Worm (Caenorhabditis elegans) whole organism, early embryonic: ENCODE results near the gene tag-241.

Experiments
- B0310.2 ChIP-seq: sonication (generic microtip); optimal IDR thresholded peaks from 2 replicates; lab custom pipeline; 2016; ENCODE audit warnings: mild to moderate bottlenecking, missing genetic modification characterization, missing compliant biosample characterization
- F13C5.2 ChIP-seq: sonication (generic microtip); optimal IDR thresholded peaks from 2 replicates; lab custom pipeline; 2017; ENCODE audit warnings: mild to moderate bottlenecking, missing genetic modification characterization, inconsistent platforms, missing compliant biosample characterization
- aly-1 ChIP-seq: sonication (generic microtip); optimal IDR thresholded peaks from 2 replicates; lab custom pipeline; 2016; ENCODE audit warnings: missing genetic modification characterization, missing compliant biosample characterization
- ama-1 ChIP-seq: fragments of 150-350 bp; optimal IDR thresholded peaks from 2 replicates; lab custom pipeline; 2014
- ets-7 ChIP-seq: sonication (generic microtip); optimal IDR thresholded peaks from 2 replicates; lab custom pipeline; 2016; ENCODE audit warnings: missing genotype, missing genetic modification characterization, missing compliant biosample characterization
- flt-1 ChIP-seq: fragments of 200-800 bp; sonication (Bioruptor generic); IDR thresholded peaks from 2 replicates; pipeline ENCODE4 v1.3.6; 2022; ENCODE audit warnings: missing genetic modification characterization, missing compliant biosample characterization
- hmbx-1 ChIP-seq: sonication (generic microtip); optimal IDR thresholded peaks from 2 replicates; lab custom pipeline; 2016; ENCODE audit warnings: mild to moderate bottlenecking, missing genetic modification characterization, missing compliant biosample characterization
- hnd-1 ChIP-seq: sonication (generic microtip); optimal IDR thresholded peaks from 2 replicates; lab custom pipeline; 2016; ENCODE audit warnings: missing genetic modification characterization, missing compliant biosample characterization
- pes-1 ChIP-seq: fragments of 200-800 bp; sonication (Bioruptor generic); IDR thresholded peaks from 2 replicates; pipeline ENCODE4 v1.3.6; 2022; ENCODE audit warnings: missing genetic modification reagents, missing genetic modification characterization, missing compliant biosample characterization
- tbx-11 ChIP-seq: fragments of 200-800 bp; sonication (Bioruptor generic); IDR thresholded peaks from 2 replicates; pipeline ENCODE4 v1.3.6; 2022; ENCODE audit warnings: missing genetic modification characterization, missing compliant biosample characterization
- tbx-37 ChIP-seq: fragments of 200-800 bp; sonication (Bioruptor generic); conservative IDR thresholded peaks from 2 replicates; pipeline ENCODE4 v1.3.6; 2022; ENCODE audit warnings: missing genetic modification reagents, missing genetic modification characterization, missing compliant biosample characterization

ce11 chrX:11872210-11872609 lies 48.4 kb downstream of the tag-241 start:
- TF ChIP-seq tbx-37, result no peak
- TF ChIP-seq aly-1, result no peak
- TF ChIP-seq F13C5.2, result no peak
- no peak for TF ChIP-seq ama-1 (lab: Kevin White, UChicago)
- TF ChIP-seq hmbx-1 (tag; lab: Kevin White, UChicago), result no peak
- TF ChIP-seq hnd-1 (tag; lab: Kevin White, UChicago), result no peak
- TF ChIP-seq flt-1 (GFP tag; lab: Robert Waterston, UW), result no peak
- no peak for TF ChIP-seq ets-7 (tag; lab: Kevin White, UChicago)
- TF ChIP-seq pes-1 (GFP tag; lab: Robert Waterston, UW), result no peak
- TF ChIP-seq B0310.2 (tag; lab: Kevin White, UChicago), result no peak
- TF ChIP-seq tbx-11 (GFP tag; lab: Robert Waterston, UW), result no peak
